Worm (Caenorhabditis elegans): ENCODE measurements around the gene athp-3.
A peak's percentile ranks its signal among the peaks of the same experiment; 100 is the strongest.
"Not testable (repeated sequence)": the region's sequence is repeated elsewhere in the genome, so short reads cannot be mapped to it uniquely, and the experiment has no call there.

Gene athp-3

ce11 chrIV:17084839-17085238 lies 36.7 kb upstream of the athp-3 start:
- TF ChIP-seq nhr-28 (tag; optimal IDR thresholded peaks at IDR 0.05) (no peak), zag-1 (tag; optimal IDR thresholded peaks at IDR 0.05) (no peak), pqm-1 (tag; optimal IDR thresholded peaks at IDR 0.05) (no peak), nhr-67 (tag; optimal IDR thresholded peaks at IDR 0.05) (no peak), eor-1 (tag; optimal IDR thresholded peaks at IDR 0.05) (no peak), ZK546.5 (tag; optimal IDR thresholded peaks at IDR 0.05) (no peak), fkh-2 (tag; optimal IDR thresholded peaks at IDR 0.05) (no peak), fkh-10 (GFP tag; optimal IDR thresholded peaks at IDR 0.05) (no peak), mdl-1 (tag; optimal IDR thresholded peaks at IDR 0.05) (no peak), elt-3 (tag; optimal IDR thresholded peaks at IDR 0.05) (no peak), nhr-12 (tag; optimal IDR thresholded peaks at IDR 0.05) (no peak), ztf-4 (tag; optimal IDR thresholded peaks at IDR 0.05) (no peak), fos-1 (tag; optimal IDR thresholded peaks at IDR 0.05) (no peak), lsy-12 (tag; optimal IDR thresholded peaks at IDR 0.05) (no peak), nhr-11 (tag; optimal IDR thresholded peaks at IDR 0.05) (no peak)

ce11 chrIV:17084317-17084716 lies 36.2 kb upstream of the athp-3 start:
- no peak for TF ChIP-seq aly-2 (tag; optimal IDR thresholded peaks at IDR 0.05)
- no peak for TF ChIP-seq elt-3 (tag; optimal IDR thresholded peaks at IDR 0.05)
- no peak for TF ChIP-seq ceh-28 (tag; optimal IDR thresholded peaks at IDR 0.05)
- TF ChIP-seq sea-2 (GFP tag; optimal IDR thresholded peaks at IDR 0.05), result no peak
- TF ChIP-seq pha-4 (tag; optimal IDR thresholded peaks at IDR 0.05), result peak; percentile 15
- no peak for TF ChIP-seq mml-1 (tag; optimal IDR thresholded peaks at IDR 0.05)
- TF ChIP-seq unc-62 (GFP tag; optimal IDR thresholded peaks at IDR 0.05), result no peak
- TF ChIP-seq lin-15B (tag; optimal IDR thresholded peaks at IDR 0.05), result peak; percentile 46
- no peak for TF ChIP-seq daf-12 (tag; optimal IDR thresholded peaks at IDR 0.05)
- no peak for TF ChIP-seq unc-39 (tag; optimal IDR thresholded peaks at IDR 0.05)
- no peak for TF ChIP-seq nhr-28 (tag; optimal IDR thresholded peaks at IDR 0.05)
- peak; percentile 0 for TF ChIP-seq nfya-1 (tag; optimal IDR thresholded peaks at IDR 0.05; ENCODE audit: insufficient read depth)
- TF ChIP-seq fkh-2 (tag; optimal IDR thresholded peaks at IDR 0.05), result no peak
- peak; percentile 12 for TF ChIP-seq hmg-11 (tag; optimal IDR thresholded peaks at IDR 0.05)
- TF ChIP-seq fkh-10 (GFP tag; optimal IDR thresholded peaks at IDR 0.05), result no peak

ce11 chrIV:17078649-17079048 lies 30.5 kb upstream of the athp-3 start, which contains the start of gene Y116A8C.25:
Gene Y116A8C.25, minus strand, starts transcription at chrIV:17078749.
- no peak for TF ChIP-seq zag-1 (tag; optimal IDR thresholded peaks at IDR 0.05)

DNA sequence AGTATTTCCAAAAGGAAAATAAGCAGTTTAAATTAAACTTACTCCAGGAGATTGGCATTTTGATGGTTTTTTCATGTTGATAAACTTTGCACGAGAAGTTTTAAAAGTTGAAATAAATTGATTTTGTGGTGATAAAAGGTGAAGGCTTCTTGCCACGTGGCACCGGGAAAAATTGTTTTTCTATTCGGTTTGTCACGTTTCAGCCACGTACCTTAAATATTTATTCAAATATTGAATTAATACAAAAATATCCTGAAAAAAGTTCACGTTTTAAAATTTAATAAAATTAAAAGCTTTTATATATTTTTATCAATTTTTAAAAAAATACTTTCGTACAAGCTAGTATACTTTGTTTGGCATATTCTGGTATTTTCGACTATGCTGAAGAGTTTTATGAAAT lies 22.6 kb upstream of the athp-3 start, which contains the start of gene Y116A8C.24:
Gene Y116A8C.24 (minus strand): TSS at position 101 of the 400 bp plus-strand sequence.
- not testable (repeated sequence) for TF ChIP-seq nhr-25 (tag; optimal IDR thresholded peaks at IDR 0.05); nfya-1 (tag; optimal IDR thresholded peaks at IDR 0.05; ENCODE audit: insufficient read depth); nhr-67 (tag; optimal IDR thresholded peaks at IDR 0.05)

DNA sequence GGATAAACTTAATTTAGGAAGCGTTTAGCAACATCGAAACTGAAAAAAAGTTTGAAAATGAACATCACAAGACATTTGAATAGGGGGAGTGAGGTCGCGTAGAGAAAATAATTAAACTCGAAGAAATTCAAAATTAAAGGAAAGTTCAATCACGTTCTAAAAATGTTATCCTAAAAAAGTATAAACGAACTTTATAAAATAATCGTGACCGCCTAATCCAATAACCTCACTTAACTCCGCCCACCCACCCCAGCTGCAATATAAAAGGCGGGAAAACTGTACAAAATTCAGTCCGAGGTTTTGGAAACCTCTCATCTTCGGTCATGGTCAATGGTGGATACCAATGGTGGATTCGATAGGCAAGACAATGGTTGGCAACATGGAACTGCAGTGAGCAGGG lies 16.8 kb upstream of the athp-3 start, which contains the start of gene Y116A8C.465:
Gene Y116A8C.465 (plus strand): TSS at position 301 of the 400 bp plus-strand sequence.
- not testable (repeated sequence) for TF ChIP-seq nhr-28, nhr-23, ceh-28 (tag; optimal IDR thresholded peaks at IDR 0.05)

- not testable (repeated sequence) for TF ChIP-seq zag-1, ceh-82, aly-2 (tag; optimal IDR thresholded peaks at IDR 0.05)
Observed at ce11 chrIV:17063700-17064099, 15.5 kb upstream of the athp-3 start, which contains the start of gene Y116A8C.467. Gene Y116A8C.467, minus strand, starts transcription at chrIV:17063800.

ce11 chrIV:17058036-17058435 lies 9.9 kb upstream of the athp-3 start, which contains the start of gene Y116A8C.44:
Gene Y116A8C.44, minus strand, starts transcription at chrIV:17058136.
- TF ChIP-seq unc-62 (GFP tag; optimal IDR thresholded peaks at IDR 0.05) (no peak), egl-5 (tag; optimal IDR thresholded peaks at IDR 0.05) (no peak), mml-1 (tag; optimal IDR thresholded peaks at IDR 0.05) (no peak), egl-27 (tag; optimal IDR thresholded peaks at IDR 0.05) (no peak), fkh-10 (GFP tag; optimal IDR thresholded peaks at IDR 0.05) (no peak), lin-39 (tag; optimal IDR thresholded peaks at IDR 0.05) (no peak)

Measured in whole organism, L3 larva.